Worm (Caenorhabditis elegans): ENCODE data around the gene C39E9.8.

C39E9.8 gene

ce11 chrIV:13110876-13111275 is 31.6 kb downstream of the C39E9.8 start:
- TF ChIP-seq unc-62 (GFP tag; optimal IDR thresholded peaks at IDR 0.05) (no peak), pqm-1 (tag; optimal IDR thresholded peaks at IDR 0.05) (no peak), nhr-25 (tag; optimal IDR thresholded peaks at IDR 0.05) (peak; percentile 6)

DNA sequence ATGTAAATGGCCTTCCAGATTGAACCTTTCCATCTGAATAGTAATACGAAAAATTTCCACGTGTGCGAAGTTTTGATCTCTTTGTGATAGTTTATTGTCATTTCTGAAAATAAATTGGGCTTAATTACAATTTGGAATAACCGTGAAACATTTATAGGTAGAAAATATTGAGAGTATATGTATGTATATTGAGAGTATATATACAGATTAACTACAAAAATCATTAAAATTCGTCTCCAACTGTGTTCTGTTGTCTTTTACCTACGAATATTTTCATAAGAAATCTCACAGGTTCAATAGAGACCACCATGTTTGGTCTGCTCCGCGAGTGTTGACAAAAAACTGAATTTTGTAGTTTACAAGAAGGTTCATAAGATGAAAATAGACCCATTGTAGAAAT is 33.7 kb downstream of the C39E9.8 start, which contains the start of gene best-2:
Gene best-2 (minus strand): TSS at position 101 of the 400 bp plus-strand sequence.
- no peak for TF ChIP-seq skn-1 (tag; optimal IDR thresholded peaks at IDR 0.05)

DNA sequence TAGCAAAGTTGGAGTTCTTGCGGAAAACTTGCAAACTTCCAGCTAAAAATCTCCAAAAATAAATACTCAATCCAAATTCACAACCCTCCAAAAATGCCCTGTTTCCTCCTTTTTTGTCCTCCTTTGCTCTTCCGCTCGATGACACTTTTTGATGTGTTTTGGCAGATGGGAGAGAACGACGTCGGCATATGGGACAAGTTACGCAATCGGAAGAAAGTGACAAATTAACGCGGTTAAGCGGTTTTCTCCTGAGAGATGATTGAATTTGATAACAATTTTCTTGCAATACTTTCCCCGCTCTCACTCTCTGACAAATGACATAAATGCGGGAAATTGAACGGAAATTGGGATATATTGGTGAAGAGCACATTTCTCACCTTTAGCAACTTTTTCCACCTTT is 37.4 kb downstream of the C39E9.8 start:
- no peak for TF ChIP-seq elt-3 (tag; optimal IDR thresholded peaks at IDR 0.05)
- TF ChIP-seq ceh-28 (tag; optimal IDR thresholded peaks at IDR 0.05) = no peak
- no peak for TF ChIP-seq jun-1 (tag; optimal IDR thresholded peaks at IDR 0.05)
- no peak for TF ChIP-seq nhr-43 (tag; optimal IDR thresholded peaks at IDR 0.05; ENCODE audit: poor library complexity, severe bottlenecking)
- no peak for TF ChIP-seq daf-12 (tag; optimal IDR thresholded peaks at IDR 0.05)
- TF ChIP-seq unc-62 (GFP tag; optimal IDR thresholded peaks at IDR 0.05) = no peak
- TF ChIP-seq skn-1 (tag; optimal IDR thresholded peaks at IDR 0.05) = no peak
- TF ChIP-seq ceh-16 (tag; optimal IDR thresholded peaks at IDR 0.05) = no peak
- TF ChIP-seq ama-1 (optimal IDR thresholded peaks at IDR 0.05) = no peak
- no peak for TF ChIP-seq elt-2 (tag; optimal IDR thresholded peaks at IDR 0.05)
- no peak for TF ChIP-seq lin-39 (tag; optimal IDR thresholded peaks at IDR 0.05)
- no peak for TF ChIP-seq nhr-77 (tag; optimal IDR thresholded peaks at IDR 0.05)
- TF ChIP-seq nhr-11 (tag; optimal IDR thresholded peaks at IDR 0.05) = no peak
- TF ChIP-seq ZK546.5 (tag; optimal IDR thresholded peaks at IDR 0.05) = no peak
- TF ChIP-seq pqm-1 (tag; optimal IDR thresholded peaks at IDR 0.05) = no peak
- TF ChIP-seq mml-1 (tag; optimal IDR thresholded peaks at IDR 0.05) = no peak
- no peak for TF ChIP-seq R02D3.7 (tag; optimal IDR thresholded peaks at IDR 0.05)

- TF ChIP-seq ceh-9 (tag; optimal IDR thresholded peaks at IDR 0.05) = no peak
- peak; percentile 34 for TF ChIP-seq lin-39 (tag; optimal IDR thresholded peaks at IDR 0.05)
- TF ChIP-seq aly-2 (tag; optimal IDR thresholded peaks at IDR 0.05) = no peak
- TF ChIP-seq nfya-1 (tag; optimal IDR thresholded peaks at IDR 0.05; ENCODE audit: insufficient read depth) = peak; percentile 58
- TF ChIP-seq elt-3 (tag; optimal IDR thresholded peaks at IDR 0.05) = no peak
Measured at ce11 chrIV:13118794-13119193, 39.5 kb downstream of the C39E9.8 start, which contains the start of gene unc-30. TSS of gene unc-30 (plus strand) at chrIV:13118977.

- TF ChIP-seq pha-4 (tag; optimal IDR thresholded peaks at IDR 0.05) (no peak), jun-1 (tag; optimal IDR thresholded peaks at IDR 0.05) (no peak), zag-1 (tag; optimal IDR thresholded peaks at IDR 0.05) (no peak), ceh-9 (tag; optimal IDR thresholded peaks at IDR 0.05) (no peak), ceh-28 (tag; optimal IDR thresholded peaks at IDR 0.05) (no peak), ceh-16 (tag; optimal IDR thresholded peaks at IDR 0.05) (no peak), nhr-23 (tag; optimal IDR thresholded peaks at IDR 0.05) (no peak), R02D3.7 (tag; optimal IDR thresholded peaks at IDR 0.05) (no peak), nhr-11 (tag; optimal IDR thresholded peaks at IDR 0.05) (no peak), elt-2 (tag; optimal IDR thresholded peaks at IDR 0.05) (no peak), ztf-4 (tag; optimal IDR thresholded peaks at IDR 0.05) (no peak), tbx-2 (tag; optimal IDR thresholded peaks at IDR 0.05) (no peak), unc-62 (GFP tag; optimal IDR thresholded peaks at IDR 0.05) (no peak), fkh-2 (tag; optimal IDR thresholded peaks at IDR 0.05) (no peak), elt-3 (tag; optimal IDR thresholded peaks at IDR 0.05) (no peak)
Measured at ce11 chrIV:13121396-13121795, 42.1 kb downstream of the C39E9.8 start.

DNA sequence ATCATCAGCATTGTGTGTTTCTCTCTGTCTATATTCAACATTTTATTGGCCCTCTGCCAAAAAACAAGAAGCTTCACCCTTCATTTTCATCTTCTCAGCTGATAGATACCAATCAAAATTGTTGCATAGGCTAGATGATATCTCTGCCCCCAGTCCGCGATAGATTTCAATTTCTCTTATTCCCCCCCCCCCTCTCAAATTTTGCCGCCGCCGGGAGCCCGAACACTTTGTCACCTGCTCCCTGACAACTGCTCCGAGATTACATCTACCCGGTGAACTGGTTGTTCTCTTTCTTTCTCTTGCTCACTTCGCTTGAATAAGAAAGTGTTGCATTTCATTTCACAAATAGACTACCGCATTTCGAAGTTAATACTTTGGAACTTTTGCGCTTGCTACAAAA is 46.8 kb downstream of the C39E9.8 start:
- TF ChIP-seq unc-39 (tag; optimal IDR thresholded peaks at IDR 0.05) (no peak), mml-1 (tag; optimal IDR thresholded peaks at IDR 0.05) (no peak), nhr-77 (tag; optimal IDR thresholded peaks at IDR 0.05) (no peak), pqm-1 (tag; optimal IDR thresholded peaks at IDR 0.05) (no peak), aly-2 (tag; optimal IDR thresholded peaks at IDR 0.05) (no peak), ceh-9 (tag; optimal IDR thresholded peaks at IDR 0.05) (no peak)

DNA sequence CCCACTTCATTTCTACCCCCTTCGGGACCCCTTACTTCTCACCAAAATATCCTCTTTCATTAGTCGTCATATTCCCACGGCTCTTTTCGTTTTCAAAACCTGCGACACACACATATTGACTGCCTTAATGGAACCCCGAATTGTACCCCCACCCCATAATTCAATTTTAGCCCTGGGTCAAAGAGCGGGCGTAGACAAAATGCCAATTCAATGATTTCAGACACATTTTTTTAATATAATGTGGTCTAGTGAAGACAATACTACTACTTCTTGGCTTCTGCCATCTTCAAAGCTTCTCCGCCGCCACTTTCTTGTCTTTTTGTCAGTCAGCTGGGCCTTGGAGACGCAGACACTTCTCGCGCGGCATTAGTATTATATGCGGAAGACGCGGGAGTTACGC is 48.5 kb downstream of the C39E9.8 start:
- no peak for TF ChIP-seq unc-62 (GFP tag; optimal IDR thresholded peaks at IDR 0.05)
- TF ChIP-seq lin-39 (tag; optimal IDR thresholded peaks at IDR 0.05) = no peak
- no peak for TF ChIP-seq sea-2 (GFP tag; optimal IDR thresholded peaks at IDR 0.05)
- no peak for TF ChIP-seq egl-27 (tag; optimal IDR thresholded peaks at IDR 0.05)
- TF ChIP-seq ZK546.5 (tag; optimal IDR thresholded peaks at IDR 0.05) = no peak
- TF ChIP-seq ceh-28 (tag; optimal IDR thresholded peaks at IDR 0.05) = no peak
